Worm (Caenorhabditis elegans): ENCODE data around the gene msp-50.
A peak's percentile ranks its signal among the peaks of the same experiment; 100 is the strongest.

msp-50 gene

ce11 chrII:5191766-5192165, 7.8 kb upstream of the msp-50 start:
- TF ChIP-seq syd-9 (tag; optimal IDR thresholded peaks at IDR 0.05) (no peak), elt-2 (tag; optimal IDR thresholded peaks at IDR 0.05) (peak; percentile 71)

ce11 chrII:5194066-5194465, 5.5 kb upstream of the msp-50 start, which contains the start of gene msp-49:
Gene msp-49 (plus strand): TSS chrII:5194366.
- TF ChIP-seq che-1 (tag; optimal IDR thresholded peaks at IDR 0.05): no peak
- TF ChIP-seq ttx-3 (tag; optimal IDR thresholded peaks at IDR 0.05): no peak
- TF ChIP-seq pros-1 (tag; optimal IDR thresholded peaks at IDR 0.05): no peak
- TF ChIP-seq dve-1 (tag; optimal IDR thresholded peaks at IDR 0.05): no peak
- TF ChIP-seq ets-4 (tag; optimal IDR thresholded peaks at IDR 0.05): no peak
- TF ChIP-seq npax-4 (tag; optimal IDR thresholded peaks at IDR 0.05): no peak
- no peak for TF ChIP-seq ceh-2 (tag; optimal IDR thresholded peaks at IDR 0.05)
- TF ChIP-seq nhr-11 (tag; optimal IDR thresholded peaks at IDR 0.05): no peak
- no peak for TF ChIP-seq pat-9 (tag; optimal IDR thresholded peaks at IDR 0.05)
- no peak for TF ChIP-seq Y22D7AL.16 (tag; optimal IDR thresholded peaks at IDR 0.05)

ce11 chrII:5195504-5195903, 4.1 kb upstream of the msp-50 start, which contains the start of gene C34F11.5:
Gene C34F11.5 (plus strand): TSS chrII:5195804.
- TF ChIP-seq ceh-18 (tag; optimal IDR thresholded peaks at IDR 0.05) (no peak), che-1 (tag; optimal IDR thresholded peaks at IDR 0.05) (no peak), hlh-13 (GFP tag; optimal IDR thresholded peaks at IDR 0.05) (no peak), npax-4 (tag; optimal IDR thresholded peaks at IDR 0.05) (no peak), nfya-1 (tag; optimal IDR thresholded peaks at IDR 0.05) (no peak), elt-4 (tag; optimal IDR thresholded peaks at IDR 0.05) (no peak), tbx-7 (tag; optimal IDR thresholded peaks at IDR 0.05) (no peak)

ce11 chrII:5200987-5201582, 1.5 kb downstream of the msp-50 start:
- TF ChIP-seq ttx-3 (tag; optimal IDR thresholded peaks at IDR 0.05) (no peak), unc-42 (tag; optimal IDR thresholded peaks at IDR 0.05) (peak; percentile 10), unc-55 (GFP tag; optimal IDR thresholded peaks at IDR 0.05) (peak; percentile 59), ceh-18 (tag; optimal IDR thresholded peaks at IDR 0.05) (peak; percentile 31), hlh-30 (tag; optimal IDR thresholded peaks at IDR 0.05; ENCODE audit: insufficient read depth) (peak; percentile 61), nfya-1 (tag; optimal IDR thresholded peaks at IDR 0.05) (peak; percentile 7)

ce11 chrII:5201922-5202562, 2.4 kb downstream of the msp-50 start:
- TF ChIP-seq elt-2 (tag; optimal IDR thresholded peaks at IDR 0.05) (peak; percentile 96), pqm-1 (tag; optimal IDR thresholded peaks at IDR 0.05) (peak; percentile 66), lin-11 (tag; optimal IDR thresholded peaks at IDR 0.05) (no peak), dve-1 (tag; optimal IDR thresholded peaks at IDR 0.05) (peak; percentile 40)

- TF ChIP-seq ceh-48 (tag; optimal IDR thresholded peaks at IDR 0.05): no peak
- peak; percentile 84 for TF ChIP-seq elt-2 (tag; optimal IDR thresholded peaks at IDR 0.05)
Observed at ce11 chrII:5202930-5203329, 3.3 kb downstream of the msp-50 start, which contains the start of gene ampd-1. Gene ampd-1 (plus strand): TSS chrII:5203322.

ce11 chrII:5205286-5205685, 5.7 kb downstream of the msp-50 start:
- TF ChIP-seq nhr-232 (tag; optimal IDR thresholded peaks at IDR 0.05) (no peak), elt-2 (tag; optimal IDR thresholded peaks at IDR 0.05) (peak; percentile 6), pqm-1 (tag; optimal IDR thresholded peaks at IDR 0.05) (no peak)

ce11 chrII:5209122-5209521, 9.5 kb downstream of the msp-50 start:
- TF ChIP-seq ceh-45 (GFP tag; IDR thresholded peaks at IDR 0.05): no peak
